Worm (Caenorhabditis elegans) whole organism, L2 larva: ENCODE measurements around the gene srb-6.
A peak's percentile ranks its signal among the peaks of the same experiment; 100 is the strongest.

ENCODE experiments used
- C34F6.9 ChIP-seq: fragments of 150-350 bp; optimal IDR thresholded peaks from 2 replicates; lab custom pipeline; 2014; ENCODE audit warnings: missing biosample characterization, missing genetic modification characterization
- F13H6.1 ChIP-seq: sonication (generic microtip); optimal IDR thresholded peaks from 2 replicates; lab custom pipeline; 2016; ENCODE audit warnings: missing genetic modification characterization, missing compliant biosample characterization
- R02D3.7 ChIP-seq: fragments of 150-350 bp; optimal IDR thresholded peaks from 2 replicates; lab custom pipeline; 2014; ENCODE audit warnings: missing biosample characterization, missing genetic modification characterization
- ZK546.5 ChIP-seq: sonication (generic microtip); optimal IDR thresholded peaks from 2 replicates; lab custom pipeline; 2017; ENCODE audit warnings: missing biosample characterization, missing genetic modification characterization
- aly-2 ChIP-seq: fragments of 150-350 bp; optimal IDR thresholded peaks from 2 replicates; lab custom pipeline; 2014; ENCODE audit warnings: missing biosample characterization, missing genetic modification characterization
- ama-1 ChIP-seq: fragments of 150-350 bp; optimal IDR thresholded peaks from 2 replicates; lab custom pipeline; 2018; ENCODE audit warnings: inconsistent platforms
- blmp-1 ChIP-seq: sonication (generic microtip); optimal IDR thresholded peaks from 2 replicates; lab custom pipeline; 2017; ENCODE audit warnings: missing genetic modification characterization, mild to moderate bottlenecking, missing compliant biosample characterization, antibody characterized with exemption, moderate library complexity; ENCODE audit not compliant: insufficient read depth
- ceh-16 ChIP-seq: fragments of 150-350 bp; optimal IDR thresholded peaks from 2 replicates; lab custom pipeline; 2014; ENCODE audit warnings: missing biosample characterization, missing genetic modification characterization
- crh-2 ChIP-seq: sonication (generic microtip); optimal IDR thresholded peaks from 2 replicates; lab custom pipeline; 2017; ENCODE audit warnings: missing biosample characterization, missing genetic modification characterization
- dmd-4 ChIP-seq: sonication (generic microtip); optimal IDR thresholded peaks from 2 replicates; lab custom pipeline; 2017; ENCODE audit warnings: missing biosample characterization, missing genetic modification characterization
- elt-1 ChIP-seq: fragments of 150-350 bp; optimal IDR thresholded peaks from 2 replicates; lab custom pipeline; 2014; ENCODE audit warnings: missing biosample characterization, missing genetic modification characterization
- fos-1 ChIP-seq: fragments of 150-350 bp; optimal IDR thresholded peaks from 2 replicates; lab custom pipeline; 2014; ENCODE audit warnings: missing biosample characterization, missing genetic modification characterization
- gmeb-1 ChIP-seq: fragments of 150-350 bp; optimal IDR thresholded peaks from 2 replicates; lab custom pipeline; 2014; ENCODE audit warnings: missing biosample characterization, missing genetic modification characterization
- lin-11 ChIP-seq: fragments of 150-350 bp; sonication (generic microtip); optimal IDR thresholded peaks from 2 replicates; lab custom pipeline; 2014; ENCODE audit warnings: missing biosample characterization, missing genetic modification characterization, inconsistent platforms, mixed read lengths
- lin-13 ChIP-seq: fragments of 150-350 bp; optimal IDR thresholded peaks from 2 replicates; lab custom pipeline; 2014; ENCODE audit warnings: missing biosample characterization, missing genetic modification reagents, missing genetic modification characterization
- lsy-2 ChIP-seq, 2 experiments: fragments of 150-350 bp in 1 of 2; sonication (generic microtip) in 1 of 2; optimal IDR thresholded peaks; 2 replicates each; lab custom pipeline; 2014 to 2017; ENCODE audit warnings: missing biosample characterization in 2 of 2, missing genetic modification characterization in 2 of 2
- mab-5 ChIP-seq: fragments of 150-350 bp; optimal IDR thresholded peaks from 2 replicates; lab custom pipeline; 2014; ENCODE audit warnings: missing biosample characterization, missing genetic modification characterization
- mdl-1 ChIP-seq, 2 experiments: fragments of 150-350 bp in 1 of 2; sonication (generic microtip) in 1 of 2; optimal IDR thresholded peaks; 2 replicates each; lab custom pipeline; 2017; ENCODE audit warnings: missing biosample characterization in 2 of 2, missing genetic modification characterization in 2 of 2
- nhr-11 ChIP-seq: fragments of 150-350 bp; optimal IDR thresholded peaks from 2 replicates; lab custom pipeline; 2014; ENCODE audit warnings: missing biosample characterization, missing genetic modification characterization
- nhr-12 ChIP-seq: fragments of 150-350 bp; optimal IDR thresholded peaks from 2 replicates; lab custom pipeline; 2014; ENCODE audit warnings: missing biosample characterization, missing genetic modification characterization
- nhr-129 ChIP-seq: fragments of 150-350 bp; optimal IDR thresholded peaks from 2 replicates; lab custom pipeline; 2014; ENCODE audit warnings: missing biosample characterization, missing genetic modification characterization
- nhr-21 ChIP-seq: fragments of 150-350 bp; optimal IDR thresholded peaks from 2 replicates; lab custom pipeline; 2014; ENCODE audit warnings: missing biosample characterization, missing genetic modification characterization
- nhr-23 ChIP-seq: fragments of 150-350 bp; optimal IDR thresholded peaks from 2 replicates; lab custom pipeline; 2014; ENCODE audit warnings: missing biosample characterization, missing genetic modification reagents, missing genetic modification characterization
- peb-1 ChIP-seq: fragments of 150-350 bp; optimal IDR thresholded peaks from 2 replicates; lab custom pipeline; 2014; ENCODE audit warnings: missing biosample characterization, missing genetic modification characterization
- sem-4 ChIP-seq: fragments of 150-350 bp; optimal IDR thresholded peaks from 2 replicates; lab custom pipeline; 2014; ENCODE audit warnings: missing biosample characterization, missing genetic modification reagents, missing genetic modification characterization
- skn-1 ChIP-seq: sonication (generic microtip); optimal IDR thresholded peaks from 2 replicates; lab custom pipeline; 2017; ENCODE audit warnings: missing biosample characterization, missing genetic modification characterization
- sma-3 ChIP-seq: sonication (generic microtip); optimal IDR thresholded peaks from 2 replicates; lab custom pipeline; 2016; ENCODE audit warnings: missing genetic modification reagents, missing genetic modification characterization, missing compliant biosample characterization
- sma-9 ChIP-seq, 2 experiments: fragments of 150-350 bp in 1 of 2; sonication (generic microtip) in 1 of 2; optimal IDR thresholded peaks; 2 replicates each; lab custom pipeline; 2014 to 2016; ENCODE audit warnings: missing genetic modification characterization in 2 of 2, mild to moderate bottlenecking in 1 of 2, missing biosample characterization in 1 of 2, missing compliant biosample characterization in 1 of 2, missing genetic modification reagents in 1 of 2, moderate library complexity in 1 of 2
- snpc-4 ChIP-seq: fragments of 150-350 bp; optimal IDR thresholded peaks from 2 replicates; lab custom pipeline; 2014; ENCODE audit warnings: missing biosample characterization, missing genetic modification characterization
- unc-39 ChIP-seq: fragments of 150-350 bp; optimal IDR thresholded peaks from 2 replicates; lab custom pipeline; 2014; ENCODE audit warnings: missing biosample characterization, missing genetic modification characterization
- unc-55 ChIP-seq: fragments of 150-350 bp; sonication (generic microtip); optimal IDR thresholded peaks from 3 replicates; lab custom pipeline; 2014; ENCODE audit warnings: missing biosample characterization, missing genetic modification reagents, missing genetic modification characterization
- zag-1 ChIP-seq: fragments of 150-350 bp; optimal IDR thresholded peaks from 2 replicates; lab custom pipeline; 2014; ENCODE audit warnings: missing biosample characterization, missing genetic modification characterization
- ztf-1 ChIP-seq: fragments of 200-800 bp; sonication (Bioruptor generic); conservative IDR thresholded peaks from 2 replicates; pipeline ENCODE4 v1.3.6; 2022; ENCODE audit warnings: missing genetic modification characterization, missing compliant biosample characterization
- ztf-11 ChIP-seq: sonication (generic microtip); optimal IDR thresholded peaks from 2 replicates; lab custom pipeline; 2017; ENCODE audit warnings: missing biosample characterization, missing genetic modification characterization
- ztf-4 ChIP-seq: fragments of 150-350 bp; optimal IDR thresholded peaks from 2 replicates; lab custom pipeline; 2014; ENCODE audit warnings: missing biosample characterization, missing genetic modification characterization

Gene srb-6

DNA sequence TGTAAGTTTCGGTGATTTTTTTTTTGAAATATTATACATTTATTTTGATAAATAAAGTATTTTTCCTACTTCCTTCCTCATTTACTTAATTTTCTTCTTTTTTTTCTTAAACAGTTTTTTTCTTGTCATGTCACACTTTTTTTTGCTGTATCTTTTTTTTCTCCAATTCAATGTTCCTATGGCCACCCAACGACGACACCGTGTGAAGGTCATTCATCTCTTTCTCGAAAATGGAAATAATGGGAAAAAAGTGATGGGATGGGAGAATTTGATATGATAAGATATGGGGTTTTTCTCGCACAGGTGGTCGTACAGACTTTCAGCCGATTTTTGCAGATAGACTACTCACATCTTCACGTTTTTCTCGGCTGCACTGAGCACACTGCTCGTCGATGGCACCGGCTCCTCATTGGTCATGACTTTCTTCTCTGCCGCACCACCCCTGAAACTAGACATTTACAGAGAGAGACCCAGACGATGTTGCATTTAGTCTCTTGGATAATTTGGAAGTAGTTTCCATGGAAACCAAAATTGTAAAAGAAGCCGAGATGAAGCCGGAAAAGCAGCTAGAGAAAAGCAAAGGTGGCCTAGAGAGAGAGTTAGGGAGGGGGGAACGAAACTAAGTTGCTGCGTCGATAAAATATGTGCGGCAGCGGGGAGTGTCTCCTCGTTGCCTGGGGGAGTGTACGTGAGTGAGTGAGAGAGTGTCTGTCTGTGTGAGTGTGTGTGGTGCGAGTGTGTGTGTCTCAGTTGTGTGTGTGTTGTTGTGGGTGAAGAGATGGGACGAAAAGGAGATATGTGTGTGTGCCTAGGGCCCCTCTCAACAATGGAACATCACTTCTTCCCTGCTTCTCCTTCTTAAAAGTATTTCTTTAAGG lies 25.6 kb upstream of the srb-6 start, which contains the start of gene daf-19 (continued):
- peak; percentile 78 for TF ChIP-seq C34F6.9 (tag; lab: Kevin White, UChicago)
- TF ChIP-seq sem-4: no peak
- no peak for TF ChIP-seq gmeb-1 (tag; lab: Kevin White, UChicago)
- TF ChIP-seq elt-1: no peak
- TF ChIP-seq R02D3.7 (tag; lab: Kevin White, UChicago): no peak
- peak; percentile 43 for TF ChIP-seq zag-1 (tag; lab: Kevin White, UChicago)
- TF ChIP-seq ZK546.5: no peak
- no peak for TF ChIP-seq skn-1
- peak; percentile 49 for TF ChIP-seq lin-13 (GFP tag; lab: Kevin White, UChicago)
- TF ChIP-seq, all 48 proteins: peak for 21

DNA sequence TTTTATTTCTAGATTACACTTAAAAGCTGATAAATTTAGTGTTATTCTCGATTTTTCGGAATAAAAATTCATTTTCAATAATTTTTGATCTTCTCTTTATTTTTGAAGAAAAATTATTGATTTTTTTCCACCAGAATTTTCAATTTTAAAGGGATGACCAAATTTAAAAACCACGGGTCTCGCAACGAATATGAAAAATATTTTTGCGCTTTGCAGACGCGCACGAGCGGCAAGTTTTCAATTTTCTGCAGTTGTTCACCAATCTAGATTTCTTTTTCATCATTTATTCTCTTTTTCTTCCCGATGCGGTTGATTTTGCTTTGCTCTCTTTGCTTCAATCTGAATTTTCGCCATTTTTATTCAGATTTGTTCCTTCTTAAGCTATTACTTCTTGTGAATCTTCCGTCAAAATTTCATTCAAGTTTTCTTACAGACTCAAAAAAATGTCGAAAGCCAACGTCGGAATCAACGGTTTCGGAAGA lies 23.8 kb upstream of the srb-6 start, which contains the start of gene gpd-4:
TSS of gene gpd-4 (plus strand) at position 432 of the 482 bp plus-strand sequence.
- TF ChIP-seq skn-1 (no peak), unc-39 (tag; lab: Kevin White, UChicago) (no peak), elt-1 (no peak), dmd-4 (no peak), unc-55 (GFP tag; lab: Kevin White, UChicago) (no peak), nhr-11 (tag; lab: Kevin White, UChicago) (no peak), aly-2 (tag; lab: Kevin White, UChicago) (no peak), ztf-4 (tag; lab: Kevin White, UChicago) (no peak), ztf-1 (no peak)

DNA sequence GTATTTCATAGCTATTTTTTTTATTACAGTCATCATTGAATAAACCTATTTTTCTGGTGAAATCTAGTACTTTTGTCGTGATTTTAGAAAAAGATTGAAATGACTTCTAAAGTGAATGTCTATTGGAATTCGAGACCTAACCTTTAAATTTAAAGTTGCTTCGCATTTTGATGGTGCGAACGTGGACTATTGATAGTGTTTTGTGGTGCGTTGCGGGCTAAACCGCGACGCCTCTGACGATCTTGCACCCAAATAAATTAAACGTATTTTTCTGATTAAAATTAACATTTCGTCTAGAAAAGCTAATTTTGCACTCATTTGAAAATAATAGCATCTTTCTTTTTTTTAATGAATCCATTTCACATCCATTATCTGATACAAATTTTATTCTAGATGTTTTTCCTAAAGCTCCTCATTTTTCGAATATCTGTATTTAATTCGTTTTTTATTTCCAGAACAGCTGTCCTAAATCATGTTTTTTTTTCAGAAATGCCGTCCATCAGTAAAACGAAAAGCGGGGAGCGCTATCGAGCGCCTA lies 22.2 kb upstream of the srb-6 start, which contains the start of gene wbp-11:
TSS of gene wbp-11 (plus strand) at position 488 of the 538 bp plus-strand sequence.
- peak; percentile 51 for TF ChIP-seq unc-55 (GFP tag; lab: Kevin White, UChicago)
- no peak for TF ChIP-seq nhr-12 (tag; lab: Kevin White, UChicago)
- peak; percentile 49 for TF ChIP-seq C34F6.9 (tag; lab: Kevin White, UChicago)
- TF ChIP-seq nhr-11 (tag; lab: Kevin White, UChicago): no peak
- peak; percentile 16 for TF ChIP-seq crh-2 (tag; lab: Kevin White, UChicago)
- no peak for TF ChIP-seq F13H6.1
- TF ChIP-seq lsy-2 (tag; optimal IDR thresholded peaks at IDR 0.05; lab: Kevin White, UChicago): peak in 1 of 2 experiments; percentile 53
- no peak for TF ChIP-seq ZK546.5
- peak; percentile 38 for TF ChIP-seq nhr-129 (tag; lab: Kevin White, UChicago)
- peak; percentile 0 for TF ChIP-seq sma-9 (GFP tag; optimal IDR thresholded peaks at IDR 0.05; lab: Kevin White, UChicago)
- no peak for TF ChIP-seq sma-9 (tag; optimal IDR thresholded peaks at IDR 0.05; lab: Kevin White, UChicago)
- no peak for TF ChIP-seq sem-4

DNA sequence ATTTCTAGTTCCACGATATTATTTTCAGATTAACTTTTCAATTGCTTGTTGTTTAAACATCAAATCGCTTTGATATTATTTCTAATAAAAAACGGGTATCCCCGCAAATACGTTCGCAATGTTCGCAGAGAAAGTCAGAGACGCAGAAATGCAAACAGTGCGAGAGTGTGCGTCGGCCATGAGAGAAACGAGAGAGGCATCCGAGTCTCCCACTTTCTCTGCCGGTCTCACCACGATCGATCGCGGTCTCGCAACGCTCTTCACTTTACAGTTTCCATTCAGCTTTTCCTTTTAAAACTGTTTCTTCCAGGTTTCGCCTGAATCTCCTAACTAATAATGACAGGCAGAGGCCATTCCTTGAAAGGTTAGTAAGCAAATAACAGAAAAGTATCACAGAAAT lies 20.4 kb upstream of the srb-6 start, which contains the start of gene F33H1.4:
TSS of gene F33H1.4 (plus strand) at position 311 of the 400 bp plus-strand sequence.
- TF ChIP-seq fos-1 (tag; lab: Kevin White, UChicago): peak; percentile 38
- TF ChIP-seq lin-11: peak; percentile 37
- no peak for TF ChIP-seq ztf-4 (tag; lab: Kevin White, UChicago)
- peak; percentile 98 for TF ChIP-seq lin-13 (GFP tag; lab: Kevin White, UChicago)
- TF ChIP-seq blmp-1 (tag; lab: Kevin White, UChicago): peak; percentile 68
- no peak for TF ChIP-seq unc-39 (tag; lab: Kevin White, UChicago)
- peak; percentile 24 for TF ChIP-seq sma-3 (GFP tag; lab: Kevin White, UChicago)
- TF ChIP-seq ceh-16 (tag; lab: Kevin White, UChicago): no peak
- no peak for TF ChIP-seq snpc-4 (tag; lab: Kevin White, UChicago)
- peak; percentile 61 to 96 for TF ChIP-seq lsy-2 (tag; optimal IDR thresholded peaks at IDR 0.05; lab: Kevin White, UChicago)
- peak; percentile 47 for TF ChIP-seq nhr-129 (tag; lab: Kevin White, UChicago)
- peak; percentile 44 for TF ChIP-seq nhr-21 (tag; lab: Kevin White, UChicago)
- peak; percentile 76 for TF ChIP-seq C34F6.9 (tag; lab: Kevin White, UChicago)
- TF ChIP-seq unc-55 (GFP tag; lab: Kevin White, UChicago): peak; percentile 71
- TF ChIP-seq sma-9 (GFP tag; optimal IDR thresholded peaks at IDR 0.05; lab: Kevin White, UChicago): peak; percentile 48
- no peak for TF ChIP-seq sma-9 (tag; optimal IDR thresholded peaks at IDR 0.05; lab: Kevin White, UChicago)

DNA sequence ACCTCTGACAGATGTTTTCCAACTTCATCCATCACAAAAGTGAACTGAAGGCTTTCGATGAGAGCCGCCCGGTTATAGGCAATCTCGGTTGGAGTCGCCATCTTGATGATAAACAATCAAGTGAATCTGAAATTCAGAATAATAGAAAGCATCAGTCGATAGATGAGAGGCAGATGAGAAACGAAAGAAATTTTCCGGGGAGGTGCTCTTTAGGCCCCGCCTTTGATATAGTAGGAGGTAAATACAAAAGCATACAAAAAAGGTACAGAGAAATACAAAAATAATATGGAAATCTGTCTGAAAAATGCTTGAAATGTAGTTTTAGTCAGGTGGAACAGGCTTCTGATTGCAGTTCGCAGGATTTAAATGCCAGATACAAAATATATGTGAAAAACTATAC lies 12.1 kb upstream of the srb-6 start, which contains the start of gene srd-1:
TSS of gene srd-1 (minus strand) at position 101 of the 400 bp plus-strand sequence.
- TF ChIP-seq zag-1 (tag; lab: Kevin White, UChicago) (no peak), nhr-21 (tag; lab: Kevin White, UChicago) (no peak), gmeb-1 (tag; lab: Kevin White, UChicago) (no peak), ZK546.5 (no peak), snpc-4 (tag; lab: Kevin White, UChicago) (no peak), ztf-11 (tag; lab: Kevin White, UChicago) (no peak), sem-4 (no peak), lin-11 (no peak), aly-2 (tag; lab: Kevin White, UChicago) (no peak), nhr-23 (no peak), peb-1 (tag; lab: Kevin White, UChicago) (no peak), ama-1 (lab: Kevin White, UChicago) (no peak), skn-1 (no peak), blmp-1 (tag; lab: Kevin White, UChicago) (no peak), dmd-4 (no peak), sma-9 (GFP tag; optimal IDR thresholded peaks at IDR 0.05; lab: Kevin White, UChicago) (no peak), sma-9 (tag; optimal IDR thresholded peaks at IDR 0.05; lab: Kevin White, UChicago) (no peak), nhr-129 (tag; lab: Kevin White, UChicago) (no peak), mdl-1 (tag; optimal IDR thresholded peaks at IDR 0.05; lab: Kevin White, UChicago) (no peak), mab-5 (tag; lab: Kevin White, UChicago) (no peak)
